Worm (Caenorhabditis elegans) whole organism, young adult: ENCODE results near the gene F14D2.11.

Experiments
- C17E4.6 ChIP-seq: fragments of 200-800 bp; sonication (Bioruptor generic); IDR thresholded peaks from 2 replicates; pipeline ENCODE4 v1.3.6; 2022; ENCODE audit warnings: missing genetic modification reagents, missing genetic modification characterization, missing compliant biosample characterization
- ztf-26 ChIP-seq: sonication (generic microtip); optimal IDR thresholded peaks from 2 replicates; lab custom pipeline; 2017; ENCODE audit warnings: missing genetic modification characterization, missing compliant biosample characterization

- TF ChIP-seq C17E4.6 (no peak), ztf-26 (no peak)
Measured at ce11 chrII:3381510-3381909, 39.6 kb upstream of the F14D2.11 start, which contains the start of gene T06D4.1.
